Worm (Caenorhabditis elegans): Measurements from ENCODE around the gene T25G12.11.

DNA sequence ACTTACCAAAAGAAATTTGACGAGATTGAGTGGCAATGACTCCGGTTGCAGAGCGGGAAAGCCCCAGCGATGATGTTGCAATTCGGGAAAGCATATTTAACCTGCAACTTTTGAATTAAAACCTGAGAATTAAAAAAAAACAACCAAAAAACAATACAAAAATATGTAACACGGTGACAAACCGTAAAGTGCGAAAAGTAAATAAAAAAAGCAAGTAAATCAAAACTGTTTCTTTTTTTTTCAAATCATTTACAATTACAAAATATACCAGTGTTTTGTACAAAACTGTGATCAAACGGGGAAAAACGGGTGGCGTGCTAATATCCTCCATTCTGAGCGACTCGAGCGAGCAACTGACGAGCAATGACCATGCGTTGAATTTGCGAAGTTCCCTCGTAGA, 22.5 kb downstream of the T25G12.11 start, which contains the start of gene acdh-10:
- TF ChIP-seq T26A8.4 (GFP tag; IDR thresholded peaks at IDR 0.05) (no peak), ztf-7 (tag; optimal IDR thresholded peaks at IDR 0.05) (no peak), snpc-4 (tag; optimal IDR thresholded peaks at IDR 0.05) (no peak)

All from whole organism, L4 larva.